Worm (Caenorhabditis elegans): Measurements from ENCODE around the gene unc-16.
A peak's percentile ranks its signal among the peaks of the same experiment; 100 is the strongest.

Gene unc-16

ce11 chrIII:9521410-9522090 is 24.5 kb upstream of the unc-16 start, which contains the start of the genes clu-1 and prp-40 (continued):
- TF ChIP-seq F55B11.4 (tag; optimal IDR thresholded peaks at IDR 0.05; ENCODE audit: borderline replicate concordance, insufficient read depth) (no peak), ceh-91 (GFP tag; IDR thresholded peaks at IDR 0.05) (peak; percentile 67), madf-6 (GFP tag; IDR thresholded peaks at IDR 0.05) (peak; percentile 79), ztf-28 (GFP tag; IDR thresholded peaks at IDR 0.05) (no peak), D2030.7 (GFP tag; IDR thresholded peaks at IDR 0.05) (peak; percentile 79), snpc-4 (GFP tag; optimal IDR thresholded peaks at IDR 0.05) (no peak), snpc-4 (tag; optimal IDR thresholded peaks at IDR 0.05) (peak; percentile 64 to 77 (median 70)), hmg-1.2 (GFP tag; IDR thresholded peaks at IDR 0.05) (peak; percentile 75), lin-35 (GFP tag; optimal IDR thresholded peaks at IDR 0.05) (peak in 2 of 3 experiments; percentile 28 to 83), die-1 (tag; optimal IDR thresholded peaks at IDR 0.05) (no peak), ceh-27 (GFP tag; optimal IDR thresholded peaks at IDR 0.05) (peak; percentile 85), dpl-1 (GFP tag; optimal IDR thresholded peaks at IDR 0.05) (peak; percentile 39), Y56A3A.18 (GFP tag; IDR thresholded peaks at IDR 0.05) (no peak), athp-1 (tag; optimal IDR thresholded peaks at IDR 0.05) (peak; percentile 5), ztf-22 (GFP tag; optimal IDR thresholded peaks at IDR 0.05) (no peak), B0261.1 (tag; optimal IDR thresholded peaks at IDR 0.05) (no peak), B0019.2 (GFP tag; conservative IDR thresholded peaks at IDR 0.05) (0 out of 2 replicates have a peak, but pooled peaks have one; percentile 33), C06A6.2 (GFP tag; conservative IDR thresholded peaks at IDR 0.05) (peak; percentile 54; the same call in 1 of the 2 replicates), tlf-1 (GFP tag; optimal IDR thresholded peaks at IDR 0.05) (peak; percentile 69), ceh-58 (GFP tag; IDR thresholded peaks at IDR 0.05) (no peak), C17E4.6 (GFP tag; IDR thresholded peaks at IDR 0.05) (0 out of 2 replicates have a peak, but pooled peaks have one; percentile 26), lin-40 (tag; optimal IDR thresholded peaks at IDR 0.05) (peak; percentile 85), lin-54 (GFP tag; optimal IDR thresholded peaks at IDR 0.05) (peak; percentile 78), ceh-100 (GFP tag; IDR thresholded peaks at IDR 0.05) (peak; percentile 77), madf-10 (tag; optimal IDR thresholded peaks at IDR 0.05) (peak; percentile 23), attf-6 (GFP tag; IDR thresholded peaks at IDR 0.05) (no peak), nhr-80 (tag; optimal IDR thresholded peaks at IDR 0.05) (peak; percentile 76), ZK185.1 (tag; optimal IDR thresholded peaks at IDR 0.05; ENCODE audit: poor library complexity, severe bottlenecking) (peak; percentile 69), mxl-1 (tag; optimal IDR thresholded peaks at IDR 0.05) (no peak), ztf-18 (tag; optimal IDR thresholded peaks at IDR 0.05) (peak; percentile 98), cebp-1 (GFP tag; IDR thresholded peaks at IDR 0.05) (no peak), cebp-1 (tag; optimal IDR thresholded peaks at IDR 0.05) (peak; percentile 78), mcd-1 (GFP tag; IDR thresholded peaks at IDR 0.05) (peak; percentile 95), pbrm-1 (GFP tag; IDR thresholded peaks at IDR 0.05) (peak; percentile 87), gei-17 (GFP tag; optimal IDR thresholded peaks at IDR 0.05) (peak; percentile 37), F33H1.4 (GFP tag; IDR thresholded peaks at IDR 0.05) (peak; percentile 70), zfh-2 (GFP tag; conservative IDR thresholded peaks at IDR 0.05) (no peak; the same call in 1 of the 2 replicates)

ce11 chrIII:9523581-9523980 is 22.5 kb upstream of the unc-16 start, which contains the start of gene mrps-23:
mrps-23 (minus strand) TSS chrIII:9523672.
- TF ChIP-seq pbrm-1 (GFP tag; IDR thresholded peaks at IDR 0.05) (0 out of 2 replicates have a peak, but pooled peaks have one; percentile 11), unc-130 (GFP tag; optimal IDR thresholded peaks at IDR 0.05) (no peak), F39B2.1 (GFP tag; IDR thresholded peaks at IDR 0.05) (no peak), dox-1 (GFP tag; IDR thresholded peaks at IDR 0.05) (0 out of 2 replicates have a peak, but pooled peaks have one; percentile 33), cebp-1 (GFP tag; IDR thresholded peaks at IDR 0.05) (no peak), cebp-1 (tag; optimal IDR thresholded peaks at IDR 0.05) (peak; percentile 13), F23B12.7 (tag; optimal IDR thresholded peaks at IDR 0.05; ENCODE audit: insufficient read depth) (peak; percentile 33), mcd-1 (GFP tag; IDR thresholded peaks at IDR 0.05) (0 out of 2 replicates have a peak, but pooled peaks have one; percentile 7), Y53G8AR.9 (GFP tag; conservative IDR thresholded peaks at IDR 0.05) (0 out of 2 replicates have a peak, but pooled peaks have one; percentile 8), madf-3 (GFP tag; IDR thresholded peaks at IDR 0.05) (0 out of 2 replicates have a peak, but pooled peaks have one; percentile 25), ztf-18 (tag; optimal IDR thresholded peaks at IDR 0.05) (peak; percentile 43)

Data from whole organism, young adult.